Fruit fly (Drosophila melanogaster): ENCODE results near the gene CG13293.
A peak's percentile ranks its signal among the peaks of the same experiment; 100 is the strongest.

The CG13293 gene

DNA sequence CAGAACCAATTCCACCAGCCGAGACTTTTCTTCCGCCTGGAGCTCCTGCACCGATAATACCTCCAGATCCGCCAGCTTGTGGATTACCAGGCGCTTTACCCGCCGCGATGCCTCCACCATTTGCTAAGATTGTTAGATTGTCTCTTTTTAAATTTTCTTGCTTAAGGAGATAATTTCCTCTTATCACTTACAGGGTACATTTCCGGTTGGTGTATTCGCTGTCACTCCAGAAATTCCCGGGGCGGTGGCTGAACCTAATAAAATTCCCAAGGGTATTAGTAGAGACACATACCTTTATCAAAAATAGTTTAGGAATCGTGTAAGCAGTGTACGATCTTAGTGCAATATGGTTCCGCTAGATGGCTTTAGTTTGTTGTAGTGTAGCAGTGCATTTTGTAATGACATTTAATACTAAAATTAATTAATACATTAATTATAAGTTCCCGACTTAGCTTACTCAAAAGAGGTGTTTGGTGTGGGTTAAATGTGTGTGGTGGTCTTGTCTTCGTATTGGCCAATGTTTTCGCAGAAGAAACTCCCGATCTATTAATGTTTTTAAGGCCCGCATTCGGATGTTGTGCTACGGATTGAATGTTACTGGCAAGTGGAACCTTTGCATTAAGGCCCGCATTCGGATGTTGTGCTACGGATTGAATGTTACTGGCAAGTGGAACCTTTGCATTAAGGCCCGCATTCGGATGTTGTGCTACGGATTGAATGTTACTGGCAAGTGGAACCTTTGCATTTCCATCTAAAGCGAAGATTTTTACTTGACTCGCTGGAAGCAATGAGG is 42.1 kb downstream of the CG13293 start:
- TF ChIP-seq bab1 (GFP tag; optimal IDR thresholded peaks at IDR 0.05), result no peak
- TF ChIP-seq Hr96 (GFP tag; optimal IDR thresholded peaks at IDR 0.05), result peak; percentile 47
- TF ChIP-seq toe (GFP tag; optimal IDR thresholded peaks at IDR 0.05), result peak; percentile 12
- TF ChIP-seq CG7045 (GFP tag; optimal IDR thresholded peaks at IDR 0.05), result peak; percentile 20

DNA sequence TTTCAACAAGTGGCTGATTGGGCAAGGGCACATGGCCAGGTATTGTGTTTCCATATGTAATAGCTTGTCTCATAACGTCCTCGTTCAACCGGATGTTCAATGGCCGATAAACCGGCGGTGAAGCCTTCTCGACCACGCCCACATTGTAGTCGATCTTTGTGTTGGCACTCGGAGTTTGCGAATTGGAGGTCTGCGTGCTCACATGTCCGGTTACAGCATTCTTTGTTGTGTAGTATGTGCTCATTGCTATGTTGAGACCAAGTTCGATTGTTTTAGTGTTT is 42.7 kb downstream of the CG13293 start:
- no peak for TF ChIP-seq bab1 (GFP tag; optimal IDR thresholded peaks at IDR 0.05)
- TF ChIP-seq CG5204 (GFP tag; optimal IDR thresholded peaks at IDR 0.05), result no peak
- TF ChIP-seq kay (GFP tag; ENCODE audit: borderline replicate concordance), result no peak
- no peak for TF ChIP-seq CG7045 (GFP tag; optimal IDR thresholded peaks at IDR 0.05)
- no peak for TF ChIP-seq pad (GFP tag; optimal IDR thresholded peaks at IDR 0.05)
- no peak for TF ChIP-seq CG11617 (GFP tag; optimal IDR thresholded peaks at IDR 0.05)
- TF ChIP-seq Crg-1 (GFP tag; optimal IDR thresholded peaks at IDR 0.05), result no peak

DNA sequence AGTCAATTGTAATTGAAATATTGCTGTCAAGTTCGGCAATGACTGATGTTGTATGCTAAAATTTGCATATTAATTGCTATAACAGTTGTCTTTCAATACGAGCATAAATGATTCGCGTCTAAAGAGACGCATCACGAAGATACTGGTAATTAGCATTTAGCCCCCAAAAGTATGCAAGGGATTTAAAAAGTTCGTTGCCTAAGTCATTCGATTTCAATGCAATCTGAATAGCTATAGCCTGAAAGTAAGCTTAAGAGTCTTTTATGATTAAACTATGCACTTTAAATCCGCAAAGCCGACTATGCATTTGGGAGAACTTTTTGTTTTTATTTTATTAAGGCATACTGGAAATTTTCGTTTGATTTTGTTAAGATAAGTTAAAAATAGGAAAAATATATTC is 46.9 kb downstream of the CG13293 start:
- no peak for TF ChIP-seq CG11617 (GFP tag; optimal IDR thresholded peaks at IDR 0.05)
- TF ChIP-seq cnc (optimal IDR thresholded peaks at IDR 0.05), result no peak
- TF ChIP-seq tj (GFP tag; optimal IDR thresholded peaks at IDR 0.05), result no peak
- TF ChIP-seq Clk (GFP tag; optimal IDR thresholded peaks at IDR 0.05), result no peak
- TF ChIP-seq Mnt (GFP tag; optimal IDR thresholded peaks at IDR 0.05), result no peak
- no peak for TF ChIP-seq CG7045 (GFP tag; optimal IDR thresholded peaks at IDR 0.05)
- TF ChIP-seq CG1620 (GFP tag; optimal IDR thresholded peaks at IDR 0.05), result no peak
- TF ChIP-seq cic (GFP tag; optimal IDR thresholded peaks at IDR 0.05), result no peak
- TF ChIP-seq ovo (GFP tag; optimal IDR thresholded peaks at IDR 0.05), result no peak
- no peak for TF ChIP-seq kay (GFP tag; ENCODE audit: borderline replicate concordance)
- no peak for TF ChIP-seq CG12768 (GFP tag; optimal IDR thresholded peaks at IDR 0.05)
- no peak for TF ChIP-seq bab1 (GFP tag; optimal IDR thresholded peaks at IDR 0.05)
- TF ChIP-seq Crg-1 (GFP tag; optimal IDR thresholded peaks at IDR 0.05), result no peak

DNA sequence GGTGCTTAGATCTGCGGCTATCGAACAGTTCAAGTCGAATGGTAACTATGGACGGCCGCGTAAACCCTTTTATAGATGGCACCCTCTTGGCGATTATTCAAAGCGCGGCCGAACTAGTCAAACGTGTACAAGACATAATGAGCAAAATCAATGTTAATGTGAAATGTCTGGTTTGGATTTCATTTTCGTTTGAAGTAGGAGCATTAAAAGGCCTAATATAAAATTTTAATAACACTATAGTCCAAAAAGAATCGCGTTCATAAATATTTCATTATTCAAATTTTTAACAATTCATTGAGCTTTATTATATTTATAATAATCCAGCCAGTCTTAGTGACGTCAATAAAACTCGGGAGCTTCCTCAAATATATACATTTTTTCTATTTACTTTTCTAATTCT is 48.3 kb downstream of the CG13293 start, which contains the start of gene Lcp65Ag3:
Lcp65Ag3 (minus strand) TSS at position 46 of the 400 bp plus-strand sequence.
- TF ChIP-seq cnc (optimal IDR thresholded peaks at IDR 0.05), result no peak
- TF ChIP-seq tj (GFP tag; optimal IDR thresholded peaks at IDR 0.05), result no peak
- no peak for TF ChIP-seq Hr96 (GFP tag; optimal IDR thresholded peaks at IDR 0.05)
- TF ChIP-seq toe (GFP tag; optimal IDR thresholded peaks at IDR 0.05), result no peak
- no peak for TF ChIP-seq cic (GFP tag; optimal IDR thresholded peaks at IDR 0.05)
- TF ChIP-seq CG5204 (GFP tag; optimal IDR thresholded peaks at IDR 0.05), result no peak
- no peak for TF ChIP-seq CG14711 (tag; optimal IDR thresholded peaks at IDR 0.05)
- TF ChIP-seq Mnt (GFP tag; optimal IDR thresholded peaks at IDR 0.05), result no peak
- TF ChIP-seq CG12768 (GFP tag; optimal IDR thresholded peaks at IDR 0.05), result no peak
- TF ChIP-seq ovo (GFP tag; optimal IDR thresholded peaks at IDR 0.05), result no peak
- no peak for TF ChIP-seq Clk (GFP tag; optimal IDR thresholded peaks at IDR 0.05)
- TF ChIP-seq CG33017 (tag; optimal IDR thresholded peaks at IDR 0.05), result no peak
- no peak for TF ChIP-seq Crg-1 (GFP tag; optimal IDR thresholded peaks at IDR 0.05)
- TF ChIP-seq kay (GFP tag; ENCODE audit: borderline replicate concordance), result no peak
- TF ChIP-seq CG1620 (GFP tag; optimal IDR thresholded peaks at IDR 0.05), result no peak
- no peak for TF ChIP-seq bab1 (GFP tag; optimal IDR thresholded peaks at IDR 0.05)
- no peak for TF ChIP-seq CG11617 (GFP tag; optimal IDR thresholded peaks at IDR 0.05)
- TF ChIP-seq pad (GFP tag; optimal IDR thresholded peaks at IDR 0.05), result no peak
- no peak for TF ChIP-seq CG7101 (tag; optimal IDR thresholded peaks at IDR 0.05)

DNA sequence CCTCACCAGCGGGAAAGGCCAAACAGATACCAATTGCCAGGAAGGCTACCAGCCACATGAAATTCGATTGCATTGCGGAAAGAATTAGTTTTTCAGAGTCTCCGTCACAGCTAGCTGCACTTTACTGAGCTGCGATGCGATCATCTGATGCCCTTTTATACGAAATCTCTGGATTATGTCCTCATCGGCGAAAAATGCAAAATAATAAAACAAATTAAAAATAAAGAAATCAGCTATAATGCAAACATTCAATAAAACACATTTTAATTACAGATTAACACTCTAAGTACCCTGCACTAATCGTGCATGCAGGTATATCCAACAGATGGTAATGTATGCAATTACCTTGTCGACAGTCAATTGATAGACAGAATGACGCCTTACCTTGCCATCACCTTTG is 49.3 kb downstream of the CG13293 start, which contains the start of gene Cpr65Au:
Cpr65Au (minus strand) TSS at position 101 of the 400 bp plus-strand sequence.
- TF ChIP-seq bab1 (GFP tag; optimal IDR thresholded peaks at IDR 0.05) (no peak), CG12768 (GFP tag; optimal IDR thresholded peaks at IDR 0.05) (no peak), CG14711 (tag; optimal IDR thresholded peaks at IDR 0.05) (no peak), cic (GFP tag; optimal IDR thresholded peaks at IDR 0.05) (no peak), Mnt (GFP tag; optimal IDR thresholded peaks at IDR 0.05) (no peak), CG33017 (tag; optimal IDR thresholded peaks at IDR 0.05) (no peak), CG7045 (GFP tag; optimal IDR thresholded peaks at IDR 0.05) (no peak), kay (GFP tag; ENCODE audit: borderline replicate concordance) (no peak), CG11617 (GFP tag; optimal IDR thresholded peaks at IDR 0.05) (no peak), CG7101 (tag; optimal IDR thresholded peaks at IDR 0.05) (no peak), cnc (optimal IDR thresholded peaks at IDR 0.05) (no peak), Hr96 (GFP tag; optimal IDR thresholded peaks at IDR 0.05) (no peak), toe (GFP tag; optimal IDR thresholded peaks at IDR 0.05) (no peak), CG5204 (GFP tag; optimal IDR thresholded peaks at IDR 0.05) (no peak)

DNA sequence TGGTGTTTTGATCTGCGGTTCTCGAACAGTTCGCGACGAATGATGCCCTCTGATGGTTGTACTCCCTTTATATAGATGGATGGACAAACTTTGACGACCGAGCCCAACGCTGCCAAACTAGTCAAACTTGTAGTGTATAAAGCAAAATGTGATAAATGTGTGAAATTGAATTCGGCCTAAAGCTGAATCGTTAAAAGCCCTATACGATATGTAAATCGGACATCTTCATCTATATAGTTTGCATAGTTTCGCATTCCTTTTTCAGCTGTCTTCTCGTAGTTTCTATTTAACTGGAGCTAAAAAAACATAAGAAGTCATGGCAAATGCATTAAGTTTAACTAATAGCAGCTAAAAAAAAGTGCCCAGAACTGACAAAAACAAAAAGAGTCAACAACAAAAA is 50.9 kb downstream of the CG13293 start, which contains the start of gene Lcp65Ag2:
Lcp65Ag2 (minus strand) TSS at position 48 of the 400 bp plus-strand sequence.
- TF ChIP-seq CG7045 (GFP tag; optimal IDR thresholded peaks at IDR 0.05) (no peak), cic (GFP tag; optimal IDR thresholded peaks at IDR 0.05) (no peak), CG1620 (GFP tag; optimal IDR thresholded peaks at IDR 0.05) (no peak), bab1 (GFP tag; optimal IDR thresholded peaks at IDR 0.05) (no peak), ovo (GFP tag; optimal IDR thresholded peaks at IDR 0.05) (no peak), CG7101 (tag; optimal IDR thresholded peaks at IDR 0.05) (no peak), CG14711 (tag; optimal IDR thresholded peaks at IDR 0.05) (no peak), toe (GFP tag; optimal IDR thresholded peaks at IDR 0.05) (no peak), Mnt (GFP tag; optimal IDR thresholded peaks at IDR 0.05) (no peak), Crg-1 (GFP tag; optimal IDR thresholded peaks at IDR 0.05) (no peak)
